Fruit fly (Drosophila melanogaster): Measurements from ENCODE around the gene nkd.
A peak's percentile ranks its signal among the peaks of the same experiment; 100 is the strongest.

Gene nkd

dm6 chr3L:19071173-19071844 is 26.1 kb upstream of the nkd start:
- TF ChIP-seq CG4496 (GFP tag; IDR thresholded peaks at IDR 0.05) (0 out of 3 replicates have a peak, but pooled peaks have one; percentile 22), Ets98B (GFP tag; IDR thresholded peaks at IDR 0.05) (no peak)

dm6 chr3L:19063410-19063752 is 18.1 kb upstream of the nkd start:
- TF ChIP-seq CG32121 (GFP tag; IDR thresholded peaks at IDR 0.05) (0 out of 2 replicates have a peak, but pooled peaks have one; percentile 1), CG12605 (GFP tag; IDR thresholded peaks at IDR 0.05) (peak; percentile 42; the same call in 1 of the 2 replicates), CG9948 (tag; optimal IDR thresholded peaks at IDR 0.05) (no peak), CG4496 (GFP tag; IDR thresholded peaks at IDR 0.05) (0 out of 3 replicates have a peak, but pooled peaks have one; percentile 25), Ets98B (GFP tag; IDR thresholded peaks at IDR 0.05) (peak; percentile 3; the same call in 1 of the 2 replicates)

DNA sequence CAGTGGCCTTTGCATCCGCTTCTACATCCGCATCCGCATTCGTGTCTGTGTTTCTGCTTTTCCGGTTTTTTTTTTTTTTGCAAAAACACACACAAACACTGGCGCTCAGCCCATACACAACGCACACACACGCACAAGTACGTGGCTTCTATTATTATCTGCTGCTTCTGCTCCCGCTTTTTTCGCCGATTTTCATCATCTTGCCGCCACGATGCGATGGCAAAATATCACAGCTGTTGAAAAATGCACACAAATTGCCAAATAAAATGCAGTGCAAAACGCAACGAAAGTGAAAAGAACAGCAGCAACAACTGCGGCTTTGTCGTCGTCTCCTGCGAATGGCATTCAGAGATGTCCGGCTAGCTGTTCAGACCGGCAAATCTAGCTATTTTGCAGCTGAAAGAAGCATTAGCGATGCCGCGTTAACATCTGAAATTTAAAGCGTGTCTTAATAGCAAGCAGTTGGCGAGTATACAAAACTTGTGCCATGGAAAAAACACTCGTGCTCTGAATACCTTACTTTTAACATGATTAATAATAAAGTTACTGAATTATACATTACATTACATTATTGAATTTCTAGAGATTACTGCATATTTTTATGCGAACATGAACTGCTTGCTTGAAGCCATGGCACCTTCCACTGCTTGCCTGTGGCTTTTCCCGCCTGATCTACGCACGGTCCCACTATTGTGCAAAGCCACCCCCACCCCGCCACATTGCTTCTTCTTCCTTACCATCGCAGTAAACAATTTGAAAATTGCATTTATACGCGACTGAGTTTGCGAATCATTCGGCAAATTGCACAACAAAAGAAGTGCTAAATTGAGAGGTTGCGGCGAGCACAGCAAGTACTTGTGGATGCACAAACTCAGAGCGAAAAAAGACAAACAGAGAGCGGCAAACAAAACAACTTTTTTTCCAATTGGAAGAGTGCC is 17.5 kb upstream of the nkd start, which contains the start of the genes Ugt316A1 and Sfxn2:
Ugt316A1 (minus strand) TSS at position 345 of the 938 bp plus-strand sequence.
Sfxn2 (plus strand) TSS at position 694 of the 938 bp plus-strand sequence.
- no peak for TF ChIP-seq CG34367 (tag; optimal IDR thresholded peaks at IDR 0.05)
- TF ChIP-seq CG32121 (GFP tag; IDR thresholded peaks at IDR 0.05): peak; percentile 33
- TF ChIP-seq D1 (tag; optimal IDR thresholded peaks at IDR 0.05): no peak
- peak; percentile 5 for TF ChIP-seq gl (tag; optimal IDR thresholded peaks at IDR 0.05)
- TF ChIP-seq Snoo (tag; optimal IDR thresholded peaks at IDR 0.05): peak; percentile 64
- TF ChIP-seq CG15710 (tag; optimal IDR thresholded peaks at IDR 0.05): peak; percentile 36
- peak; percentile 79 for TF ChIP-seq Pif1A (GFP tag; optimal IDR thresholded peaks at IDR 0.05)
- TF ChIP-seq CG13204 (GFP tag; optimal IDR thresholded peaks at IDR 0.05): peak; percentile 58
- TF ChIP-seq CG4496 (GFP tag; IDR thresholded peaks at IDR 0.05): peak; percentile 23
- TF ChIP-seq CG17806 (tag; optimal IDR thresholded peaks at IDR 0.05): no peak
- TF ChIP-seq fd96Ca (GFP tag; IDR thresholded peaks at IDR 0.05): peak; percentile 50; the same call in 1 of the 3 replicates
- peak; percentile 45; the same call in 1 of the 2 replicates for TF ChIP-seq Ets98B (GFP tag; IDR thresholded peaks at IDR 0.05)
- TF ChIP-seq Pif1B (GFP tag; optimal IDR thresholded peaks at IDR 0.05): peak; percentile 52
- TF ChIP-seq CG9948 (tag; optimal IDR thresholded peaks at IDR 0.05): no peak
- no peak for TF ChIP-seq CG10348 (GFP tag; IDR thresholded peaks at IDR 0.05)
- TF ChIP-seq rn (GFP tag; IDR thresholded peaks at IDR 0.05): no peak
- TF ChIP-seq CG12605 (GFP tag; IDR thresholded peaks at IDR 0.05): peak; percentile 63
- peak; percentile 35 for TF ChIP-seq CG8159 (tag; optimal IDR thresholded peaks at IDR 0.05)
- no peak for TF ChIP-seq CG14655 (GFP tag; optimal IDR thresholded peaks at IDR 0.05)
- TF ChIP-seq EcR (GFP tag; optimal IDR thresholded peaks at IDR 0.05): no peak
- TF ChIP-seq CG8301 (tag; optimal IDR thresholded peaks at IDR 0.05): peak; percentile 61

- TF ChIP-seq CG4496 (GFP tag; IDR thresholded peaks at IDR 0.05) (0 out of 3 replicates have a peak, but pooled peaks have one; percentile 10), Ets98B (GFP tag; IDR thresholded peaks at IDR 0.05) (no peak), CG12605 (GFP tag; IDR thresholded peaks at IDR 0.05) (no peak), CG8159 (tag; optimal IDR thresholded peaks at IDR 0.05) (no peak), CG9948 (tag; optimal IDR thresholded peaks at IDR 0.05) (no peak)
Measured at dm6 chr3L:19058824-19059223, 13.6 kb upstream of the nkd start.

- no peak for TF ChIP-seq EcR (GFP tag; optimal IDR thresholded peaks at IDR 0.05)
- no peak for TF ChIP-seq Snoo (tag; optimal IDR thresholded peaks at IDR 0.05)
- peak; percentile 54 for TF ChIP-seq CG17806 (tag; optimal IDR thresholded peaks at IDR 0.05)
- peak; percentile 58 for TF ChIP-seq CG15710 (tag; optimal IDR thresholded peaks at IDR 0.05)
- TF ChIP-seq CG14655 (GFP tag; optimal IDR thresholded peaks at IDR 0.05): peak; percentile 59
- peak; percentile 12 for TF ChIP-seq Pif1B (GFP tag; optimal IDR thresholded peaks at IDR 0.05)
- no peak for TF ChIP-seq Ets98B (GFP tag; IDR thresholded peaks at IDR 0.05)
- TF ChIP-seq CG9948 (tag; optimal IDR thresholded peaks at IDR 0.05): peak; percentile 33
Measured at dm6 chr3L:19056857-19057324, 11.6 kb upstream of the nkd start.

DNA sequence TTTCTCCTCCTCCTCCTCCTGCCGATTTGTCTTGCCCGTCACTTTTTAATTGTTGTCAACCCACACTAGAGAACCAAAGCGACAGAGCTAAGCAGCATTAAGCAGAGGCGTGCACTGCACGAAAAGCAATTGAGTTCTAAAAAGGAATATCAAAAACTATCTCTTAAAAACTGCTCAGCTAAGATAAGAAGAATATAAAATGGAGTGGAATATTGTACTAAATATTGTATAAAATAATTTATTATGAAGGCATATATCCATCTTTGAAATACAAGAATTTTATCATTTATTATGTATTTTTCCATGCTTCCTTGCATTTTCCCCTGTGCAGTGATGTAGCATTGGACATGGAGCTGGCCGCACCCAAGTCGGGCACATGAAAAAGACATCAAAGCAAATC is 9.8 kb upstream of the nkd start:
- TF ChIP-seq CG4496 (GFP tag; IDR thresholded peaks at IDR 0.05): no peak
- TF ChIP-seq CG34367 (tag; optimal IDR thresholded peaks at IDR 0.05): peak; percentile 51
- TF ChIP-seq CG8301 (tag; optimal IDR thresholded peaks at IDR 0.05): peak; percentile 48
- TF ChIP-seq CG17806 (tag; optimal IDR thresholded peaks at IDR 0.05): peak; percentile 71
- peak; percentile 49 for TF ChIP-seq CG9948 (tag; optimal IDR thresholded peaks at IDR 0.05)
- no peak for TF ChIP-seq fd96Ca (GFP tag; IDR thresholded peaks at IDR 0.05)
- peak; percentile 31 for TF ChIP-seq Snoo (tag; optimal IDR thresholded peaks at IDR 0.05)
- TF ChIP-seq gl (tag; optimal IDR thresholded peaks at IDR 0.05): no peak
- TF ChIP-seq CG32121 (GFP tag; IDR thresholded peaks at IDR 0.05): no peak; the same call in 1 of the 2 replicates
- TF ChIP-seq Pif1B (GFP tag; optimal IDR thresholded peaks at IDR 0.05): peak; percentile 39
- peak; percentile 64 for TF ChIP-seq CG14655 (GFP tag; optimal IDR thresholded peaks at IDR 0.05)
- TF ChIP-seq D1 (tag; optimal IDR thresholded peaks at IDR 0.05): peak; percentile 46
- 0 out of 2 replicates have a peak, but pooled peaks have one; percentile 30 for TF ChIP-seq CG12605 (GFP tag; IDR thresholded peaks at IDR 0.05)
- peak; percentile 37 for TF ChIP-seq Pif1A (GFP tag; optimal IDR thresholded peaks at IDR 0.05)
- TF ChIP-seq CG13204 (GFP tag; optimal IDR thresholded peaks at IDR 0.05): no peak
- TF ChIP-seq rn (GFP tag; IDR thresholded peaks at IDR 0.05): no peak
- TF ChIP-seq CG10348 (GFP tag; IDR thresholded peaks at IDR 0.05): no peak
- TF ChIP-seq CG15710 (tag; optimal IDR thresholded peaks at IDR 0.05): peak; percentile 69
- peak; percentile 72 for TF ChIP-seq CG8159 (tag; optimal IDR thresholded peaks at IDR 0.05)
- TF ChIP-seq EcR (GFP tag; optimal IDR thresholded peaks at IDR 0.05): no peak
- peak; percentile 25; the same call in 1 of the 2 replicates for TF ChIP-seq Ets98B (GFP tag; IDR thresholded peaks at IDR 0.05)
